Fruit fly (Drosophila melanogaster) whole organism, prepupa: ENCODE results near the gene Fit2.

ENCODE experiments used
- Blimp-1 ChIP-seq: fragments of 200-800 bp; sonication (Bioruptor generic); optimal IDR thresholded peaks from 3 replicates; lab custom pipeline; 2017; ENCODE audit warnings: missing biosample characterization, missing genetic modification characterization, mild to moderate bottlenecking, moderate library complexity, missing genetic modification reagents
- CG10631 ChIP-seq: fragments of 200-800 bp; sonication (Bioruptor generic); optimal IDR thresholded peaks from 2 replicates; lab custom pipeline; 2016; ENCODE audit warnings: missing biosample characterization, missing genetic modification characterization
- CG10669 ChIP-seq: fragments of 200-800 bp; sonication (Bioruptor generic); optimal IDR thresholded peaks from 3 replicates; lab custom pipeline; 2018; ENCODE audit warnings: missing biosample characterization, mild to moderate bottlenecking, missing genetic modification characterization, moderate library complexity
- CG11294 ChIP-seq: fragments of 200-800 bp; sonication (Bioruptor generic); IDR thresholded peaks from 2 replicates; pipeline ENCODE4 v1.3.6; 2022; ENCODE audit warnings: missing biosample characterization, missing genetic modification characterization
- CG11762 ChIP-seq: fragments of 200-800 bp; sonication (Bioruptor generic); optimal IDR thresholded peaks from 3 replicates; lab custom pipeline; 2016; ENCODE audit warnings: missing biosample characterization, missing genetic modification characterization; ENCODE audit not compliant: insufficient read depth
- CG11902 ChIP-seq: fragments of 200-800 bp; sonication (Bioruptor generic); optimal IDR thresholded peaks from 3 replicates; lab custom pipeline; 2016; ENCODE audit warnings: missing biosample characterization, missing genetic modification characterization
- CG15336 ChIP-seq: fragments of 200-800 bp; sonication (Bioruptor generic); IDR thresholded peaks from 2 replicates; pipeline ENCODE4 v1.3.6; 2022; ENCODE audit warnings: missing biosample characterization, missing genetic modification characterization
- CG34406 ChIP-seq: fragments of 200-800 bp; sonication (Bioruptor generic); optimal IDR thresholded peaks from 3 replicates; lab custom pipeline; 2016; ENCODE audit warnings: missing biosample characterization, missing genetic modification characterization
- CG3919 ChIP-seq: fragments of 200-800 bp; sonication (Bioruptor generic); optimal IDR thresholded peaks from 3 replicates; lab custom pipeline; 2016; ENCODE audit warnings: missing biosample characterization, missing genetic modification characterization
- CG6163 ChIP-seq: fragments of 200-800 bp; sonication (Bioruptor generic); IDR thresholded peaks from 3 replicates; pipeline ENCODE4 v1.3.6; 2022; ENCODE audit warnings: missing biosample characterization, missing genetic modification characterization
- CG6276 ChIP-seq: fragments of 200-800 bp; sonication (Bioruptor generic); optimal IDR thresholded peaks from 2 replicates; lab custom pipeline; 2017; ENCODE audit warnings: missing biosample characterization, mild to moderate bottlenecking, missing genetic modification characterization
- CG6808 ChIP-seq: fragments of 200-800 bp; sonication (Bioruptor generic); optimal IDR thresholded peaks from 3 replicates; lab custom pipeline; 2017; ENCODE audit warnings: missing biosample characterization, missing genetic modification characterization, mild to moderate bottlenecking, moderate library complexity, missing genetic modification reagents
- CG6854 ChIP-seq: fragments of 200-800 bp; sonication (Bioruptor generic); optimal IDR thresholded peaks from 2 replicates; lab custom pipeline; 2017; ENCODE audit warnings: missing biosample characterization, mild to moderate bottlenecking, missing genetic modification characterization
- CG7368 ChIP-seq: fragments of 200-800 bp; sonication (Bioruptor generic); optimal IDR thresholded peaks from 3 replicates; lab custom pipeline; 2016; ENCODE audit warnings: missing biosample characterization, missing genetic modification characterization
- CG8119 ChIP-seq: fragments of 200-800 bp; sonication (Bioruptor generic); IDR thresholded peaks from 3 replicates; pipeline ENCODE4 v1.3.6; 2022; ENCODE audit warnings: missing biosample characterization, missing genetic modification characterization
- CG8319 ChIP-seq: fragments of 200-800 bp; sonication (Bioruptor generic); optimal IDR thresholded peaks from 3 replicates; lab custom pipeline; 2016; ENCODE audit warnings: missing biosample characterization, missing genetic modification characterization
- CG8632 ChIP-seq: fragments of 200-800 bp; sonication (Bioruptor generic); optimal IDR thresholded peaks from 3 replicates; lab custom pipeline; 2016; ENCODE audit warnings: missing biosample characterization, missing genetic modification characterization
- CG9139 ChIP-seq: fragments of 200-800 bp; sonication (Bioruptor generic); optimal IDR thresholded peaks from 3 replicates; lab custom pipeline; 2017; ENCODE audit warnings: missing biosample characterization, mild to moderate bottlenecking, missing genetic modification characterization
- Eip75B ChIP-seq: fragments of 200-800 bp; sonication (Bioruptor generic); optimal IDR thresholded peaks from 3 replicates; lab custom pipeline; 2016; ENCODE audit warnings: missing biosample characterization, missing genetic modification characterization
- Eip93F ChIP-seq: fragments of 200-800 bp; sonication (Bioruptor generic); optimal IDR thresholded peaks from 2 replicates; lab custom pipeline; 2016; ENCODE audit warnings: missing biosample characterization, mild to moderate bottlenecking, missing genetic modification characterization
- Ets96B ChIP-seq: fragments of 200-800 bp; optimal IDR thresholded peaks from 2 replicates; lab custom pipeline; 2019; ENCODE audit warnings: missing biosample characterization, mild to moderate bottlenecking, missing genetic modification characterization, moderate library complexity
- Hr38 ChIP-seq: sonication (Bioruptor generic); optimal IDR thresholded peaks from 2 replicates; lab custom pipeline; 2016; ENCODE audit warnings: missing biosample characterization, missing genetic modification characterization
- Hr39 ChIP-seq: fragments of 200-800 bp; sonication (Bioruptor generic); optimal IDR thresholded peaks from 2 replicates; lab custom pipeline; 2016; ENCODE audit warnings: missing biosample characterization, missing genetic modification characterization
- Lpt ChIP-seq: fragments of 200-800 bp; sonication (Bioruptor generic); optimal IDR thresholded peaks from 3 replicates; lab custom pipeline; 2016; ENCODE audit warnings: missing biosample characterization, missing genetic modification characterization
- Met ChIP-seq: fragments of 200-800 bp; sonication (Bioruptor generic); optimal IDR thresholded peaks from 3 replicates; lab custom pipeline; 2016; ENCODE audit warnings: missing biosample characterization, missing genetic modification characterization
- OdsH ChIP-seq: fragments of 200-800 bp; sonication (Bioruptor generic); optimal IDR thresholded peaks from 3 replicates; lab custom pipeline; 2016; ENCODE audit warnings: missing biosample characterization, missing genetic modification characterization
- Sox14 ChIP-seq: fragments of 200-800 bp; sonication (Bioruptor generic); optimal IDR thresholded peaks from 3 replicates; lab custom pipeline; 2016; ENCODE audit warnings: missing biosample characterization, missing genetic modification characterization
- Sox15 ChIP-seq: fragments of 200-800 bp; sonication (Bioruptor generic); optimal IDR thresholded peaks from 3 replicates; lab custom pipeline; 2016; ENCODE audit warnings: missing biosample characterization, missing genetic modification characterization
- achi ChIP-seq: fragments of 200-800 bp; sonication (Bioruptor generic); optimal IDR thresholded peaks from 3 replicates; lab custom pipeline; 2016; ENCODE audit warnings: missing biosample characterization, missing genetic modification characterization
- cyc ChIP-seq: fragments of 200-800 bp; sonication (Bioruptor generic); optimal IDR thresholded peaks from 3 replicates; lab custom pipeline; 2016; ENCODE audit warnings: missing biosample characterization, missing genetic modification characterization
- dac ChIP-seq: fragments of 200-800 bp; sonication (Bioruptor generic); optimal IDR thresholded peaks from 2 replicates; lab custom pipeline; 2017; ENCODE audit warnings: missing biosample characterization, mild to moderate bottlenecking, missing genetic modification characterization
- dsx ChIP-seq: fragments of 200-800 bp; optimal IDR thresholded peaks from 3 replicates; lab custom pipeline; 2019; ENCODE audit warnings: missing biosample characterization, mild to moderate bottlenecking, missing genetic modification characterization, moderate library complexity; ENCODE audit not compliant: poor library complexity, severe bottlenecking
- eg ChIP-seq: fragments of 200-800 bp; sonication (Bioruptor generic); IDR thresholded peaks from 3 replicates; pipeline ENCODE4 v1.3.6; 2022; ENCODE audit warnings: missing biosample characterization, missing genetic modification characterization
- esn ChIP-seq: fragments of 200-800 bp; sonication (Bioruptor generic); optimal IDR thresholded peaks from 2 replicates; lab custom pipeline; 2016; ENCODE audit warnings: missing biosample characterization, mild to moderate bottlenecking, missing genetic modification characterization, moderate library complexity
- fd85E ChIP-seq: fragments of 200-800 bp; sonication (Bioruptor generic); optimal IDR thresholded peaks from 3 replicates; lab custom pipeline; 2016; ENCODE audit warnings: missing biosample characterization, missing genetic modification characterization
- fkh ChIP-seq: fragments of 200-800 bp; sonication (Bioruptor generic); optimal IDR thresholded peaks from 3 replicates; lab custom pipeline; 2017; ENCODE audit warnings: missing biosample characterization, mild to moderate bottlenecking, missing genetic modification characterization, moderate library complexity
- net ChIP-seq: fragments of 200-800 bp; sonication (Bioruptor generic); optimal IDR thresholded peaks from 3 replicates; lab custom pipeline; 2016; ENCODE audit warnings: missing biosample characterization, missing genetic modification characterization
- pdm3 ChIP-seq: fragments of 200-800 bp; sonication (Bioruptor generic); optimal IDR thresholded peaks from 3 replicates; lab custom pipeline; 2016; ENCODE audit warnings: missing biosample characterization, missing genetic modification characterization
- salr ChIP-seq, 2 experiments: fragments of 200-800 bp; sonication (Bioruptor generic); optimal IDR thresholded peaks; 3 replicates each; lab custom pipeline; 2016 to 2018; ENCODE audit warnings: missing biosample characterization in 2 of 2, missing genetic modification characterization in 2 of 2, mild to moderate bottlenecking in 1 of 2
- spab ChIP-seq: fragments of 200-800 bp; sonication (Bioruptor generic); optimal IDR thresholded peaks from 2 replicates; lab custom pipeline; 2017; ENCODE audit warnings: missing biosample characterization, mild to moderate bottlenecking, missing genetic modification characterization, missing genetic modification reagents
- ss ChIP-seq, 2 experiments: fragments of 200-800 bp; sonication (Bioruptor generic); optimal IDR thresholded peaks; 2 replicates in 1 of 2; 3 replicates in 1 of 2; lab custom pipeline; 2017 to 2018; ENCODE audit warnings: mild to moderate bottlenecking in 2 of 2, missing biosample characterization in 2 of 2, missing genetic modification characterization in 2 of 2, moderate library complexity in 1 of 2
- svp ChIP-seq: fragments of 200-800 bp; sonication (Bioruptor generic); peaks from one replicate; lab custom pipeline; 2016; ENCODE audit warnings: missing biosample characterization, missing genetic modification characterization
- topi ChIP-seq: fragments of 200-800 bp; sonication (Bioruptor generic); optimal IDR thresholded peaks from 3 replicates; lab custom pipeline; 2016; ENCODE audit warnings: missing biosample characterization, missing genetic modification characterization
- vri ChIP-seq: fragments of 200-800 bp; sonication (Bioruptor generic); optimal IDR thresholded peaks from 3 replicates; lab custom pipeline; 2016; ENCODE audit warnings: missing biosample characterization, mild to moderate bottlenecking, missing genetic modification characterization

The Fit2 gene

DNA sequence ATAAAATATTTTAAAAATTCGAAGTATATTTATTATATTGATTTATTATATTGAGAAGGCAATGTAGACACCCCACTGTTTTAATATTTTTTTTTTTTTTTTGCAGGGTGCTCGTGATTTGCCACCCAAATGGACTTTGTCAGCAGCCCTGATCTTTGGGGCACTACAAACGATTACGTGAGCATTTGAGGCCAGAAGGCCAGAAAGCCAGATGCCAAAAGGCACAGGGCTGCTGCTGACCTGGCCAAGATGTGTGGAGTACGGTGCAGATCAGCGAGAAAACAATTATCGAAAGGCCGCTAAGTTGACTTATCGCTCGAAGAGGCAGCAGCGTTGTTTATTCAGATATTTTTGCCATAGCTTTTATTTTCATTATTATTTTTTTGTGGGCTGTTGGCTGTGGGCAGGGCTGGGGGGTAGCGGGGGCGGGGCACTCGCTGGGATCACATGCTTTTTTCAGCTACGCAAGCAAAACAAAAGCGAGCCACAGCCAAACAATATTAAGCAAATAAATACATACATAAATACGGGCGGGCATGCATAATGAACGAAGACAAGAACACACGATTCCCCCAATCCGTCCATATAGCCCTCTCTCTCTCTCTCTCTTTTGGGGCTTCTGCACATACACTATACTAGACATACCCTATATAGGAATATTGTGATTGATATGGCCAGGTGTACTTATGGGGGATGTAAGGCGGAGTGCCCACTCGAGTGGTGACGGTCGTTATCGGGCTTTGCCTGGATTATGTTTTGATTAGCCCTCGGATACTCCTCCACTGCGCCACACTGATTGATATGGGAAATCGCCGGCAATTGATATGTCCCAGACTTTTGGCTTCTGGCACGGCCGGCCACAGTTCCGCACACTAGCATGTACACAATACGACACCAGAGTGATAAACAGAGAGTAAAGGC is 20.6 kb upstream of the Fit2 start:
- no peak for TF ChIP-seq salr (GFP tag; optimal IDR thresholded peaks at IDR 0.05; lab: Kevin White, UChicago)
- TF ChIP-seq fkh (GFP tag; lab: Kevin White, UChicago), result peak; percentile 96
- peak; percentile 69 for TF ChIP-seq svp (GFP tag; lab: Kevin White, UChicago)
- TF ChIP-seq Eip93F, result no peak
- no peak for TF ChIP-seq CG11902 (GFP tag; lab: Kevin White, UChicago)
- TF ChIP-seq CG6808 (GFP tag; lab: Kevin White, UChicago), result no peak
- TF ChIP-seq Sox15 (GFP tag; lab: Kevin White, UChicago), result no peak
- no peak for TF ChIP-seq Met (GFP tag; lab: Kevin White, UChicago)
- TF ChIP-seq CG10669 (GFP tag; lab: Kevin White, UChicago), result no peak
- TF ChIP-seq CG11294 (GFP tag; lab: Robert Waterston, UW), result no peak
- peak; percentile 47 for TF ChIP-seq vri (GFP tag; lab: Kevin White, UChicago)
- TF ChIP-seq Sox14 (GFP tag; lab: Kevin White, UChicago), result no peak
- no peak for TF ChIP-seq CG8119 (GFP tag; lab: Robert Waterston, UW)
- no peak for TF ChIP-seq Lpt (GFP tag; lab: Kevin White, UChicago)
- no peak for TF ChIP-seq esn (GFP tag; lab: Kevin White, UChicago)
- no peak for TF ChIP-seq net (GFP tag; lab: Kevin White, UChicago)
- TF ChIP-seq Ets96B (tag; lab: Kevin White, UChicago), result no peak
- TF ChIP-seq CG34406 (GFP tag; lab: Kevin White, UChicago), result no peak
- no peak for TF ChIP-seq CG15336 (GFP tag; lab: Robert Waterston, UW)
- TF ChIP-seq dsx (GFP tag; lab: Kevin White, UChicago), result no peak

DNA sequence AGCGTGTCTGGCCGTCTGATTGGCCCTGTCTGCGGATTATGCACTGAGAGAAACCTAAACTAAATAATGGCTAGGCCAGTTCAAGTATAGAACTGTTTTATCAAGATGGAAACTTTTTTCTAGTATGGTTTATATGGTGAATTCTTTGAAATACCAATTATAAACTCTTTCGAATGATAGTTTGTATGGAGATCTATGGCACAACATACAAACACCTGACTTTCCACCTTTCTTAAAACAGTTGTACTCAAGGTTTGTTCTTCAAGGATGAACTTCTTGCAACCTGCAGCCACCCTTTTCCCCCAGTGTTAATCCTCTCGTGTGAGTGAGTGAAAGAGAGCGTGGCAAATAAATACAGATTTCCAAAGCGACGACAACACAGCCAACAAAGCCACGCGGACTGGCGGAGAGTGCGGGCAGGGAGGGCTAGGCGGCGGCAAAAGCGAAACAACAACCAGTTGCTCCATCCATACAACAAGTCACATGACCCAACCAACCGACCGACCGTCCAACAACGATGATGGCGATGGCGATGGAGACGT is 19.8 kb upstream of the Fit2 start:
- TF ChIP-seq achi (GFP tag; lab: Kevin White, UChicago) (peak; percentile 89), Eip93F (no peak), CG6854 (GFP tag; lab: Kevin White, UChicago) (no peak), cyc (GFP tag; lab: Kevin White, UChicago) (peak; percentile 87), fkh (GFP tag; lab: Kevin White, UChicago) (no peak), topi (peak; percentile 88), CG7368 (GFP tag; lab: Kevin White, UChicago) (peak; percentile 90), Hr38 (GFP tag; lab: Kevin White, UChicago) (peak; percentile 38), dac (peak; percentile 79), Lpt (GFP tag; lab: Kevin White, UChicago) (peak; percentile 82), eg (GFP tag; lab: Robert Waterston, UW) (peak; percentile 82), CG11294 (GFP tag; lab: Robert Waterston, UW) (peak; percentile 73; the same call in 1 of the 2 replicates), CG6276 (GFP tag; lab: Kevin White, UChicago) (peak; percentile 81), ss (GFP tag; optimal IDR thresholded peaks at IDR 0.05; lab: Kevin White, UChicago) (peak; percentile 92), CG11762 (GFP tag; lab: Kevin White, UChicago) (peak; percentile 87), CG11902 (GFP tag; lab: Kevin White, UChicago) (peak; percentile 85), Sox14 (GFP tag; lab: Kevin White, UChicago) (peak; percentile 92), CG10631 (GFP tag; lab: Kevin White, UChicago) (peak; percentile 91), fd85E (peak; percentile 71), Blimp-1 (GFP tag; lab: Kevin White, UChicago) (peak; percentile 47), spab (GFP tag; lab: Kevin White, UChicago) (peak; percentile 91), salr (GFP tag; optimal IDR thresholded peaks at IDR 0.05; lab: Kevin White, UChicago) (peak; percentile 88 to 90), CG6163 (peak; percentile 84), CG8119 (GFP tag; lab: Robert Waterston, UW) (peak; percentile 92), OdsH (GFP tag; lab: Kevin White, UChicago) (peak; percentile 92), vri (GFP tag; lab: Kevin White, UChicago) (no peak), pdm3 (peak; percentile 93), CG10669 (GFP tag; lab: Kevin White, UChicago) (peak; percentile 97), CG9139 (GFP tag; lab: Kevin White, UChicago) (peak; percentile 86), CG8632 (GFP tag; lab: Kevin White, UChicago) (peak; percentile 92), Eip75B (GFP tag; lab: Kevin White, UChicago) (peak; percentile 95), CG8319 (GFP tag; lab: Kevin White, UChicago) (peak; percentile 80), Hr39 (peak; percentile 86), esn (GFP tag; lab: Kevin White, UChicago) (peak; percentile 89), CG6808 (GFP tag; lab: Kevin White, UChicago) (peak; percentile 94), CG3919 (GFP tag; lab: Kevin White, UChicago) (peak; percentile 92)
